Worm (Caenorhabditis elegans): ENCODE measurements around the gene F11E6.8.

Gene F11E6.8

DNA sequence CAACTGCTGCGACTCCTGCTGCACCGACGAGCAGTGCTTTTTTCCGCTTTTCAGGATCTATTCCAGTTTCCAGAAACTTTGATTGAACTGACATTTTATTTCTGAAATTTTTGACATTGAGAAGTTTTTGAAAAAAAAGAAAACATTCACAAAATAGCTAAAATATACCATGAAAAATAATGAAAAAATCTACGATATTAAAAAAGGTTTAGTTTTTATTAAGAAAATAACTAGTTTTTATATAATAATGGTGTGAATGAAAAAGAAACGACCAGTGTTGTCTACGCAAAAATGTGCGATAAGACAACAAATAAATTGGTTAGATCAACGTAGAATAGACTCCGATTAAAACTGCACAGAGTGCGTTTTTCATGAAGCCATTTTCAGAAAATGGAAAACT, 44.8 kb downstream of the F11E6.8 start, which contains the start of gene pmp-4:
pmp-4 (minus strand) TSS at position 101 of the 400 bp plus-strand sequence.
- TF ChIP-seq daf-16 (GFP tag; optimal IDR thresholded peaks at IDR 0.05) (no peak), daf-16 (tag; optimal IDR thresholded peaks at IDR 0.05) (peak; percentile 55), pqm-1 (tag; optimal IDR thresholded peaks at IDR 0.05) (peak; percentile 40), hlh-30 (tag; optimal IDR thresholded peaks at IDR 0.05; ENCODE audit: insufficient read depth) (no peak), nhr-28 (tag; optimal IDR thresholded peaks at IDR 0.05) (peak; percentile 34)

DNA sequence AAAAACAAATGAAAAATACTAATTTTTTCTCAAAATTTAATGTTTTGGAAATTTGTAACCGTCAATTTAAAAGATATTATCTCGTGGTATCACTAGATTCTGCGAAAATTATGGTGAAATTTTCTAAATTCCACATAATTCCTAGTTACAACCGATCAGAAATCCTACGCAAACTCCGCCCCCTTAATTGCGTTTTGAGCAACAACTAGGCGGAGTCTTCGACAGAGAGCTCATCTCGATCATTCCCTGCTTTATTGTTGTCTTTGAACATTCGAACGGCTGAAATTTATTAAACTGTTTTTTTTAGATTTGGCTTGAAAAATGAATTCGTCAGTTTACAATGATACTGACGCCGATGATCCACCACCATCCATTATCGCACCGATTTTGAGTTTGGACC, 50.9 kb downstream of the F11E6.8 start, which contains the start of gene T02D1.4:
T02D1.4 (plus strand) TSS at position 301 of the 400 bp plus-strand sequence.
- TF ChIP-seq Y48G9A.11 (GFP tag; IDR thresholded peaks at IDR 0.05) (no peak), T26A8.4 (GFP tag; IDR thresholded peaks at IDR 0.05) (no peak), unc-39 (tag; optimal IDR thresholded peaks at IDR 0.05) (no peak), hlh-11 (tag; optimal IDR thresholded peaks at IDR 0.05) (no peak), skn-1 (tag; optimal IDR thresholded peaks at IDR 0.05) (no peak)

DNA sequence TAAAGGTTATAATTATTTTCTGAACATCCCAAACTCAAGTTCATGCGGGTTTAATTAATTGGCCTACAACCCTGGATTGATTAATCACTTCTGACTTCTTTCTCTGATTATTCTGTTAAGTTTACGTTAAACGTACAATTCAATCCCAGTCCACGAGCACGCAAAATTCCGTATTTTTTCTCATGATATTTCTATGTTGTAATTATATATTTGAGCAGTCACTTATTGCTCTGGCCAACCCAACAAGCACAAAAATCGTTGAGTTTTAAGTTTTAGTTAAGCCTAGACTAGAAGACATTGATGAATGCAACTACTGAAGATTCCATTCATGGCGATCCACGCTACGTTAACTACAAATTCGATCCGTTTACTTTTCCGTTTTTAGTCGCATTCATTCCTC, 54.4 kb downstream of the F11E6.8 start, which contains the start of gene sru-15:
sru-15 (plus strand) TSS at position 301 of the 400 bp plus-strand sequence.
- TF ChIP-seq lir-3 (tag; optimal IDR thresholded peaks at IDR 0.05), result no peak
- no peak for TF ChIP-seq ZK337.2 (GFP tag; IDR thresholded peaks at IDR 0.05)
- TF ChIP-seq mes-2 (tag; optimal IDR thresholded peaks at IDR 0.05; ENCODE audit: poor library complexity, severe bottlenecking), result no peak
- TF ChIP-seq zip-2 (tag; optimal IDR thresholded peaks at IDR 0.05), result no peak
- TF ChIP-seq mxl-3 (GFP tag; optimal IDR thresholded peaks at IDR 0.05), result no peak
- TF ChIP-seq lin-15B (tag; optimal IDR thresholded peaks at IDR 0.05), result no peak
- no peak for TF ChIP-seq ceh-20 (GFP tag; IDR thresholded peaks at IDR 0.05)
- no peak for TF ChIP-seq duxl-1 (tag; optimal IDR thresholded peaks at IDR 0.05; ENCODE audit: poor library complexity)
- no peak for TF ChIP-seq attf-4 (tag; optimal IDR thresholded peaks at IDR 0.05)
- TF ChIP-seq jun-1 (tag; optimal IDR thresholded peaks at IDR 0.05), result no peak
- TF ChIP-seq madf-5 (GFP tag; IDR thresholded peaks at IDR 0.05), result no peak
- TF ChIP-seq F49E8.2 (tag; optimal IDR thresholded peaks at IDR 0.05; ENCODE audit: borderline replicate concordance), result no peak
- TF ChIP-seq php-3 (GFP tag; IDR thresholded peaks at IDR 0.05), result no peak
- no peak for TF ChIP-seq nhr-237 (tag; optimal IDR thresholded peaks at IDR 0.05)
- TF ChIP-seq F26F4.8 (GFP tag; conservative IDR thresholded peaks at IDR 0.05), result no peak
- TF ChIP-seq Y5F2A.4 (GFP tag; optimal IDR thresholded peaks at IDR 0.05), result no peak
- TF ChIP-seq nhr-41 (GFP tag; IDR thresholded peaks at IDR 0.05), result no peak

All from whole organism, L4 larva.